Worm (Caenorhabditis elegans): ENCODE data around the gene F21G4.3.

Gene F21G4.3

ce11 chrX:9851745-9852330 is 43.1 kb upstream of the F21G4.3 start, which contains the start of gene lec-7:
Gene lec-7 (plus strand): TSS chrX:9852041.
- TF ChIP-seq che-1 (tag; optimal IDR thresholded peaks at IDR 0.05) (no peak), sox-4 (tag; optimal IDR thresholded peaks at IDR 0.05) (no peak), tbx-2 (tag; optimal IDR thresholded peaks at IDR 0.05) (no peak), rnt-1 (tag; optimal IDR thresholded peaks at IDR 0.05) (no peak), ceh-14 (tag; optimal IDR thresholded peaks at IDR 0.05) (no peak), fkh-6 (tag; optimal IDR thresholded peaks at IDR 0.05) (no peak), pha-4 (tag; optimal IDR thresholded peaks at IDR 0.05) (no peak), pqm-1 (tag; optimal IDR thresholded peaks at IDR 0.05) (no peak), ceh-24 (tag; optimal IDR thresholded peaks at IDR 0.05) (no peak), sox-2 (GFP tag; IDR thresholded peaks at IDR 0.05) (no peak), hlh-15 (tag; optimal IDR thresholded peaks at IDR 0.05) (no peak)

ce11 chrX:9856618-9857017 is 38.3 kb upstream of the F21G4.3 start, which contains the start of gene R07B1.11:
Gene R07B1.11 (plus strand): TSS chrX:9856918.
- no peak for TF ChIP-seq tbx-7 (tag; optimal IDR thresholded peaks at IDR 0.05)
- TF ChIP-seq pqm-1 (tag; optimal IDR thresholded peaks at IDR 0.05) = no peak
- TF ChIP-seq ceh-14 (tag; optimal IDR thresholded peaks at IDR 0.05) = no peak
- TF ChIP-seq zip-5 (tag; optimal IDR thresholded peaks at IDR 0.05) = no peak
- no peak for TF ChIP-seq fax-1 (tag; optimal IDR thresholded peaks at IDR 0.05)
- TF ChIP-seq ceh-31 (tag; optimal IDR thresholded peaks at IDR 0.05) = no peak
- TF ChIP-seq ceh-22 (tag; optimal IDR thresholded peaks at IDR 0.05) = no peak
- no peak for TF ChIP-seq sox-4 (tag; optimal IDR thresholded peaks at IDR 0.05)
- TF ChIP-seq C08G9.2 (tag; optimal IDR thresholded peaks at IDR 0.05) = no peak
- no peak for TF ChIP-seq tbx-2 (tag; optimal IDR thresholded peaks at IDR 0.05)
- TF ChIP-seq hlh-15 (tag; optimal IDR thresholded peaks at IDR 0.05) = no peak

- no peak for TF ChIP-seq F13H6.1 (tag; optimal IDR thresholded peaks at IDR 0.05)
- no peak for TF ChIP-seq eyg-1 (tag; optimal IDR thresholded peaks at IDR 0.05)
- no peak for TF ChIP-seq Y22D7AL.16 (tag; optimal IDR thresholded peaks at IDR 0.05)
- TF ChIP-seq ceh-30 (tag; optimal IDR thresholded peaks at IDR 0.05) = no peak
- no peak for TF ChIP-seq T23F11.4 (GFP tag; optimal IDR thresholded peaks at IDR 0.05)
- no peak for TF ChIP-seq sox-4 (tag; optimal IDR thresholded peaks at IDR 0.05)
- no peak for TF ChIP-seq nhr-11 (tag; optimal IDR thresholded peaks at IDR 0.05)
- TF ChIP-seq gmeb-2 (tag; optimal IDR thresholded peaks at IDR 0.05) = no peak
- TF ChIP-seq ceh-48 (tag; optimal IDR thresholded peaks at IDR 0.05) = no peak
- no peak for TF ChIP-seq ceh-18 (tag; optimal IDR thresholded peaks at IDR 0.05)
- TF ChIP-seq ceh-19 (GFP tag; optimal IDR thresholded peaks at IDR 0.05) = no peak
- TF ChIP-seq hlh-15 (tag; optimal IDR thresholded peaks at IDR 0.05) = no peak
- TF ChIP-seq dve-1 (tag; optimal IDR thresholded peaks at IDR 0.05) = no peak
- TF ChIP-seq tbx-7 (tag; optimal IDR thresholded peaks at IDR 0.05) = no peak
- TF ChIP-seq pag-3 (tag; optimal IDR thresholded peaks at IDR 0.05; ENCODE audit: borderline replicate concordance) = no peak
These were observed 36.9 kb upstream of the F21G4.3 start, which contains the start of gene scav-5 for ce11 chrX:9858069-9858468. Gene scav-5 (plus strand): TSS chrX:9858365.

ce11 chrX:9862916-9863624 is 31.9 kb upstream of the F21G4.3 start, which contains the start of the genes gst-36 and R07B1.5:
Gene gst-36 (minus strand): TSS chrX:9862960.
Gene R07B1.5 (plus strand): TSS chrX:9863580.
- no peak for TF ChIP-seq rnt-1 (tag; optimal IDR thresholded peaks at IDR 0.05)
- peak; percentile 56 for TF ChIP-seq elt-2 (tag; optimal IDR thresholded peaks at IDR 0.05)

ce11 chrX:9866355-9866754 is 28.6 kb upstream of the F21G4.3 start, which contains the start of gene R07B1.6:
Gene R07B1.6 (plus strand): TSS chrX:9866655.
- TF ChIP-seq nfya-1 (tag; optimal IDR thresholded peaks at IDR 0.05) (no peak), syd-9 (tag; optimal IDR thresholded peaks at IDR 0.05) (no peak), unc-3 (GFP tag; conservative IDR thresholded peaks at IDR 0.05) (no peak), unc-3 (tag; optimal IDR thresholded peaks at IDR 0.05) (no peak), ceh-22 (tag; optimal IDR thresholded peaks at IDR 0.05) (no peak), ceh-45 (GFP tag; IDR thresholded peaks at IDR 0.05) (no peak), lim-6 (tag; optimal IDR thresholded peaks at IDR 0.05) (no peak), F13H6.1 (tag; optimal IDR thresholded peaks at IDR 0.05) (no peak)

All from whole organism, late embryonic.